Worm (Caenorhabditis elegans) whole organism, early embryonic: Measurements from ENCODE around the gene tbx-8.

Experiments used
- B0310.2 ChIP-seq: sonication (generic microtip); optimal IDR thresholded peaks from 2 replicates; lab custom pipeline; 2016; ENCODE audit warnings: mild to moderate bottlenecking, missing genetic modification characterization, missing compliant biosample characterization
- F13C5.2 ChIP-seq: sonication (generic microtip); optimal IDR thresholded peaks from 2 replicates; lab custom pipeline; 2017; ENCODE audit warnings: mild to moderate bottlenecking, missing genetic modification characterization, inconsistent platforms, missing compliant biosample characterization
- aly-1 ChIP-seq: sonication (generic microtip); optimal IDR thresholded peaks from 2 replicates; lab custom pipeline; 2016; ENCODE audit warnings: missing genetic modification characterization, missing compliant biosample characterization
- ama-1 ChIP-seq: fragments of 150-350 bp; optimal IDR thresholded peaks from 2 replicates; lab custom pipeline; 2014
- ceh-13 ChIP-seq: fragments of 200-800 bp; sonication (Bioruptor generic); optimal IDR thresholded peaks from 2 replicates; lab custom pipeline; 2018; ENCODE audit warnings: mild to moderate bottlenecking, missing genetic modification characterization, missing compliant biosample characterization
- ceh-36 ChIP-seq: sonication (generic microtip); optimal IDR thresholded peaks from 2 replicates; lab custom pipeline; 2016; ENCODE audit warnings: missing genetic modification characterization, inconsistent platforms, missing compliant biosample characterization
- ets-7 ChIP-seq: sonication (generic microtip); optimal IDR thresholded peaks from 2 replicates; lab custom pipeline; 2016; ENCODE audit warnings: missing genotype, missing genetic modification characterization, missing compliant biosample characterization
- flt-1 ChIP-seq: fragments of 200-800 bp; sonication (Bioruptor generic); IDR thresholded peaks from 2 replicates; pipeline ENCODE4 v1.3.6; 2022; ENCODE audit warnings: missing genetic modification characterization, missing compliant biosample characterization
- hmbx-1 ChIP-seq: sonication (generic microtip); optimal IDR thresholded peaks from 2 replicates; lab custom pipeline; 2016; ENCODE audit warnings: mild to moderate bottlenecking, missing genetic modification characterization, missing compliant biosample characterization
- hmg-4 ChIP-seq: fragments of 200-800 bp; sonication (Bioruptor generic); optimal IDR thresholded peaks from 2 replicates; lab custom pipeline; 2018; ENCODE audit warnings: mild to moderate bottlenecking, missing genetic modification characterization, missing compliant biosample characterization
- hnd-1 ChIP-seq: sonication (generic microtip); optimal IDR thresholded peaks from 2 replicates; lab custom pipeline; 2016; ENCODE audit warnings: missing genetic modification characterization, missing compliant biosample characterization
- pes-1 ChIP-seq: fragments of 200-800 bp; sonication (Bioruptor generic); IDR thresholded peaks from 2 replicates; pipeline ENCODE4 v1.3.6; 2022; ENCODE audit warnings: missing genetic modification reagents, missing genetic modification characterization, missing compliant biosample characterization
- scrt-1 ChIP-seq: fragments of 200-800 bp; sonication (Bioruptor generic); IDR thresholded peaks from 2 replicates; pipeline ENCODE4 v1.3.6; 2022; ENCODE audit warnings: missing genetic modification characterization, missing compliant biosample characterization
- sea-1 ChIP-seq: fragments of 200-800 bp; sonication (Bioruptor generic); conservative IDR thresholded peaks from 2 replicates; pipeline ENCODE4 v1.3.6; 2022; ENCODE audit warnings: missing genetic modification characterization, missing compliant biosample characterization
- tbx-11 ChIP-seq: fragments of 200-800 bp; sonication (Bioruptor generic); IDR thresholded peaks from 2 replicates; pipeline ENCODE4 v1.3.6; 2022; ENCODE audit warnings: missing genetic modification characterization, missing compliant biosample characterization
- tbx-37 ChIP-seq: fragments of 200-800 bp; sonication (Bioruptor generic); conservative IDR thresholded peaks from 2 replicates; pipeline ENCODE4 v1.3.6; 2022; ENCODE audit warnings: missing genetic modification reagents, missing genetic modification characterization, missing compliant biosample characterization
- tra-4 ChIP-seq: sonication (generic microtip); optimal IDR thresholded peaks from 2 replicates; lab custom pipeline; 2017; ENCODE audit warnings: missing genetic modification characterization, missing compliant biosample characterization

tbx-8 gene

ce11 chrIII:10389608-10390007, 42.5 kb downstream of the tbx-8 start:
- TF ChIP-seq ceh-36: no peak
- no peak for TF ChIP-seq tbx-11
- no peak for TF ChIP-seq tra-4
- no peak for TF ChIP-seq pes-1 (GFP tag; lab: Robert Waterston, UW)
- TF ChIP-seq B0310.2 (tag; lab: Kevin White, UChicago): no peak

- TF ChIP-seq aly-1: no peak
- no peak for TF ChIP-seq tbx-11
- TF ChIP-seq hmbx-1 (tag; lab: Kevin White, UChicago): no peak
- TF ChIP-seq ceh-13 (GFP tag; lab: Kevin White, UChicago): no peak
- TF ChIP-seq sea-1 (GFP tag; lab: Robert Waterston, UW): no peak
- no peak for TF ChIP-seq hmg-4 (GFP tag; lab: Kevin White, UChicago)
- no peak for TF ChIP-seq tbx-37 (GFP tag; lab: Robert Waterston, UW)
- no peak for TF ChIP-seq scrt-1 (GFP tag; lab: Robert Waterston, UW)
- no peak for TF ChIP-seq B0310.2 (tag; lab: Kevin White, UChicago)
- TF ChIP-seq pes-1 (GFP tag; lab: Robert Waterston, UW): no peak
Observed at ce11 chrIII:10391628-10392027, 44.5 kb downstream of the tbx-8 start, which contains the start of gene M03C11.9. TSS of gene M03C11.9 (minus strand) at chrIII:10391728.

- TF ChIP-seq tra-4 (no peak), flt-1 (GFP tag; lab: Robert Waterston, UW) (no peak), hmbx-1 (tag; lab: Kevin White, UChicago) (no peak), aly-1 (no peak), ama-1 (lab: Kevin White, UChicago) (no peak), ceh-36 (no peak), pes-1 (GFP tag; lab: Robert Waterston, UW) (no peak), hmg-4 (GFP tag; lab: Kevin White, UChicago) (no peak), tbx-11 (no peak), sea-1 (GFP tag; lab: Robert Waterston, UW) (no peak), ets-7 (tag; lab: Kevin White, UChicago) (no peak), tbx-37 (GFP tag; lab: Robert Waterston, UW) (no peak), F13C5.2 (tag; lab: Kevin White, UChicago) (no peak), ceh-13 (GFP tag; lab: Kevin White, UChicago) (no peak), scrt-1 (GFP tag; lab: Robert Waterston, UW) (no peak), hnd-1 (no peak), B0310.2 (tag; lab: Kevin White, UChicago) (no peak)
Observed at ce11 chrIII:10395990-10396389, 48.8 kb downstream of the tbx-8 start, which contains the start of gene M03C11.1. TSS of gene M03C11.1 (minus strand) at chrIII:10396090.

- no peak for TF ChIP-seq tbx-11
- TF ChIP-seq scrt-1 (GFP tag; lab: Robert Waterston, UW): no peak
- TF ChIP-seq B0310.2 (tag; lab: Kevin White, UChicago): no peak
Observed at ce11 chrIII:10396891-10397502, 49.8 kb downstream of the tbx-8 start.

ce11 chrIII:10398919-10399318, 51.8 kb downstream of the tbx-8 start:
- TF ChIP-seq hmg-4 (GFP tag; lab: Kevin White, UChicago): no peak
- TF ChIP-seq aly-1: no peak
- no peak for TF ChIP-seq tra-4
